Fruit fly (Drosophila melanogaster) whole organism, embryonic: ENCODE results near the gene Arp3.

Experiments
- Bdp1 ChIP-seq: fragments of 200-800 bp; sonication (Bioruptor generic); optimal IDR thresholded peaks from 3 replicates; lab custom pipeline; 2016; ENCODE audit warnings: missing biosample characterization, missing genetic modification characterization
- CG6272 ChIP-seq: fragments of 200-800 bp; sonication (Bioruptor generic); IDR thresholded peaks from 2 replicates; pipeline ENCODE4 v1.3.6; 2022; ENCODE audit warnings: missing biosample characterization, missing genetic modification characterization
- Dip3 ChIP-seq: fragments of 200-800 bp; sonication (Bioruptor generic); optimal IDR thresholded peaks from 3 replicates; lab custom pipeline; 2016; ENCODE audit warnings: missing biosample characterization, missing genetic modification characterization
- Dll ChIP-seq: fragments of 200-800 bp; sonication (Bioruptor generic); IDR thresholded peaks from 4 replicates; pipeline ENCODE4 v1.3.6; 2022; ENCODE audit warnings: missing biosample characterization, missing genetic modification characterization; ENCODE audit not compliant: partially characterized antibody
- Neu2 ChIP-seq: fragments of 200-800 bp; sonication (Bioruptor generic); optimal IDR thresholded peaks from 3 replicates; lab custom pipeline; 2016; ENCODE audit warnings: missing biosample characterization, missing genetic modification characterization, borderline replicate concordance
- Xbp1 ChIP-seq: fragments of 200-800 bp; sonication (Bioruptor generic); optimal IDR thresholded peaks from 3 replicates; lab custom pipeline; 2016; ENCODE audit warnings: missing biosample characterization, mild to moderate bottlenecking, missing genetic modification characterization
- ara ChIP-seq: fragments of 200-800 bp; sonication (Bioruptor generic); IDR thresholded peaks from 2 replicates; pipeline ENCODE4 v1.3.6; 2022; ENCODE audit warnings: missing biosample characterization, missing genetic modification characterization

dm6 chr3L:8065575-8066410, 49.9 kb downstream of the Arp3 start:
- no peak for TF ChIP-seq Neu2 (GFP tag; lab: Kevin White, UChicago)
- TF ChIP-seq CG6272 (GFP tag; lab: Robert Waterston, UW): no peak
- TF ChIP-seq Dip3 (GFP tag; lab: Kevin White, UChicago): no peak
- TF ChIP-seq ara (GFP tag; lab: Robert Waterston, UW): no peak
- no peak for TF ChIP-seq Xbp1 (GFP tag; lab: Kevin White, UChicago)
- TF ChIP-seq Dll (GFP tag; lab: Robert Waterston, UW): 0 out of 4 replicates have a peak, but pooled peaks have one; percentile 34
- TF ChIP-seq Bdp1: peak; percentile 99
